Worm (Caenorhabditis elegans) whole organism, young adult: ENCODE results near the gene mig-10.

ENCODE experiments used
- B0336.3 ChIP-seq: fragments of 200-800 bp; sonication (Bioruptor generic); IDR thresholded peaks from 2 replicates; pipeline ENCODE4 v1.3.6; 2022; ENCODE audit warnings: missing genetic modification characterization, missing compliant biosample characterization
- F22D6.2 ChIP-seq: sonication (generic microtip); optimal IDR thresholded peaks from 2 replicates; lab custom pipeline; 2016; ENCODE audit warnings: mild to moderate bottlenecking, missing genetic modification characterization, missing compliant biosample characterization
- F33H1.4 ChIP-seq: fragments of 200-800 bp; sonication (Bioruptor generic); IDR thresholded peaks from 2 replicates; pipeline ENCODE4 v1.3.6; 2022; ENCODE audit warnings: missing genetic modification reagents, missing genetic modification characterization, missing compliant biosample characterization
- T26A5.8 ChIP-seq: sonication (generic microtip); optimal IDR thresholded peaks from 2 replicates; lab custom pipeline; 2016; ENCODE audit warnings: missing genetic modification characterization, missing compliant biosample characterization
- Y53G8AR.9 ChIP-seq: fragments of 200-800 bp; sonication (Bioruptor generic); conservative IDR thresholded peaks from 2 replicates; pipeline ENCODE4 v1.3.6; 2022; ENCODE audit warnings: missing genetic modification reagents, missing genetic modification characterization, missing compliant biosample characterization
- Y56A3A.18 ChIP-seq: fragments of 200-800 bp; sonication (Bioruptor generic); IDR thresholded peaks from 2 replicates; pipeline ENCODE4 v1.3.6; 2022; ENCODE audit warnings: missing genetic modification reagents, missing genetic modification characterization, missing compliant biosample characterization
- Y79H2A.3 ChIP-seq: fragments of 200-800 bp; sonication (Bioruptor generic); conservative IDR thresholded peaks from 2 replicates; pipeline ENCODE4 v1.3.6; 2022; ENCODE audit warnings: missing genetic modification reagents, missing genetic modification characterization, missing compliant biosample characterization
- Y95B8A.8 ChIP-seq: fragments of 200-800 bp; sonication (Bioruptor generic); IDR thresholded peaks from 2 replicates; pipeline ENCODE4 v1.3.6; 2022; ENCODE audit warnings: missing genetic modification reagents, missing genetic modification characterization, missing compliant biosample characterization
- atf-7 ChIP-seq: sonication (generic microtip); optimal IDR thresholded peaks from 2 replicates; lab custom pipeline; 2017; ENCODE audit warnings: mild to moderate bottlenecking, missing genetic modification characterization, missing compliant biosample characterization
- attf-5 ChIP-seq: fragments of 200-800 bp; sonication (Bioruptor generic); optimal IDR thresholded peaks from 2 replicates; lab custom pipeline; 2018; ENCODE audit warnings: mild to moderate bottlenecking, missing genetic modification characterization, missing compliant biosample characterization
- ccch-3 ChIP-seq: fragments of 200-800 bp; sonication (Bioruptor generic); optimal IDR thresholded peaks from 2 replicates; lab custom pipeline; 2018; ENCODE audit warnings: mild to moderate bottlenecking, missing genetic modification characterization, missing compliant biosample characterization
- cebp-1 ChIP-seq, 2 experiments: fragments of 200-800 bp in 1 of 2; sonication (Bioruptor generic) in 1 of 2; sonication (generic microtip) in 1 of 2; IDR thresholded peaks in 1 of 2; optimal IDR thresholded peaks in 1 of 2; 2 replicates each; pipeline versions ENCODE4 v1.3.6 to Lab custom; 2017 to 2022; ENCODE audit warnings: missing compliant biosample characterization in 2 of 2, missing genetic modification characterization in 2 of 2, mild to moderate bottlenecking in 1 of 2, missing genetic modification reagents in 1 of 2, moderate library complexity in 1 of 2
- ceh-40 ChIP-seq: fragments of 200-800 bp; sonication (Bioruptor generic); IDR thresholded peaks from 2 replicates; pipeline ENCODE4 v1.3.6; 2022; ENCODE audit warnings: missing genetic modification characterization, missing compliant biosample characterization
- dox-1 ChIP-seq: fragments of 200-800 bp; sonication (Bioruptor generic); IDR thresholded peaks from 2 replicates; pipeline ENCODE4 v1.3.6; 2022; ENCODE audit warnings: missing genetic modification reagents, missing genetic modification characterization, missing compliant biosample characterization
- dpff-1 ChIP-seq: sonication (generic microtip); optimal IDR thresholded peaks from 2 replicates; lab custom pipeline; 2017; ENCODE audit warnings: mild to moderate bottlenecking, missing genetic modification characterization, missing compliant biosample characterization
- egl-44 ChIP-seq: fragments of 200-800 bp; sonication (Bioruptor generic); IDR thresholded peaks from 2 replicates; pipeline ENCODE4 v1.3.6; 2022; ENCODE audit warnings: missing genetic modification reagents, missing genetic modification characterization, missing compliant biosample characterization
- gei-17 ChIP-seq: fragments of 200-800 bp; sonication (Bioruptor generic); optimal IDR thresholded peaks from 2 replicates; lab custom pipeline; 2018; ENCODE audit warnings: mild to moderate bottlenecking, missing genetic modification characterization, missing compliant biosample characterization
- him-1 ChIP-seq: sonication (generic microtip); optimal IDR thresholded peaks from 2 replicates; lab custom pipeline; 2016; ENCODE audit warnings: missing genotype, missing genetic modification reagents, missing genetic modification characterization, missing compliant biosample characterization
- hmg-1.2 ChIP-seq: fragments of 200-800 bp; sonication (Bioruptor generic); IDR thresholded peaks from 2 replicates; pipeline ENCODE4 v1.3.6; 2022; ENCODE audit warnings: missing genetic modification reagents, missing genetic modification characterization, missing compliant biosample characterization
- hrde-1 ChIP-seq: sonication (generic microtip); optimal IDR thresholded peaks from 2 replicates; lab custom pipeline; 2016; ENCODE audit warnings: missing genetic modification characterization, mild to moderate bottlenecking, missing compliant biosample characterization, moderate library complexity, missing genotype, missing genetic modification reagents, borderline replicate concordance
- lag-1 ChIP-seq: fragments of 200-800 bp; sonication (Bioruptor generic); IDR thresholded peaks from 2 replicates; pipeline ENCODE4 v1.3.6; 2022; ENCODE audit warnings: missing genetic modification reagents, missing genetic modification characterization, missing compliant biosample characterization
- let-607 ChIP-seq, 2 experiments: fragments of 200-800 bp in 1 of 2; sonication (Bioruptor generic) in 1 of 2; sonication (generic microtip) in 1 of 2; optimal IDR thresholded peaks; 2 replicates each; lab custom pipeline; 2016 to 2018; ENCODE audit warnings: mild to moderate bottlenecking in 2 of 2, missing compliant biosample characterization in 2 of 2, missing genetic modification characterization in 2 of 2, moderate library complexity in 2 of 2, missing genotype in 1 of 2
- lin-35 ChIP-seq, 3 experiments: fragments of 150-350 bp in 2 of 3; sonication (generic microtip) in 1 of 3; optimal IDR thresholded peaks; 2 replicates each; lab custom pipeline; 2014 to 2018; ENCODE audit warnings: missing biosample characterization in 3 of 3, missing genetic modification characterization in 3 of 3, missing genetic modification reagents in 3 of 3
- lin-54 ChIP-seq: fragments of 200-800 bp; sonication (Bioruptor generic); optimal IDR thresholded peaks from 2 replicates; lab custom pipeline; 2018; ENCODE audit warnings: mild to moderate bottlenecking, missing genetic modification characterization, missing compliant biosample characterization
- lsl-1 ChIP-seq: fragments of 200-800 bp; sonication (Bioruptor generic); optimal IDR thresholded peaks from 2 replicates; lab custom pipeline; 2018; ENCODE audit warnings: mild to moderate bottlenecking, missing genetic modification characterization, moderate library complexity, missing compliant biosample characterization
- madf-10 ChIP-seq: sonication (generic microtip); optimal IDR thresholded peaks from 2 replicates; lab custom pipeline; 2016; ENCODE audit warnings: mild to moderate bottlenecking, missing genetic modification characterization, missing compliant biosample characterization
- nfya-1 ChIP-seq: sonication (generic microtip); optimal IDR thresholded peaks from 2 replicates; lab custom pipeline; 2017; ENCODE audit warnings: antibody characterized with exemption, missing compliant biosample characterization, missing genetic modification characterization, borderline replicate concordance; ENCODE audit not compliant: insufficient read depth
- nhr-120 ChIP-seq: fragments of 200-800 bp; sonication (Bioruptor generic); IDR thresholded peaks from 2 replicates; pipeline ENCODE4 v1.3.6; 2022; ENCODE audit warnings: missing genetic modification characterization, missing compliant biosample characterization
- nhr-27 ChIP-seq: fragments of 200-800 bp; sonication (Bioruptor generic); optimal IDR thresholded peaks from 2 replicates; lab custom pipeline; 2018; ENCODE audit warnings: mild to moderate bottlenecking, missing genetic modification characterization, moderate library complexity, missing compliant biosample characterization
- nhr-80 ChIP-seq: sonication (generic microtip); optimal IDR thresholded peaks from 2 replicates; lab custom pipeline; 2016; ENCODE audit warnings: missing genetic modification characterization, missing compliant biosample characterization
- rcor-1 ChIP-seq: fragments of 200-800 bp; sonication (Bioruptor generic); IDR thresholded peaks from 2 replicates; pipeline ENCODE4 v1.3.6; 2022; ENCODE audit warnings: missing genetic modification reagents, missing genetic modification characterization, missing compliant biosample characterization
- rec-8 ChIP-seq, 2 experiments: sonication (generic microtip); optimal IDR thresholded peaks; 2 replicates each; lab custom pipeline; 2016; ENCODE audit warnings: mild to moderate bottlenecking in 2 of 2, missing genetic modification characterization in 2 of 2, missing genetic modification reagents in 2 of 2, missing genotype in 2 of 2, missing biosample characterization in 1 of 2, missing compliant biosample characterization in 1 of 2, moderate library complexity in 1 of 2
- snpc-4 ChIP-seq, 5 experiments: fragments of 150-350 bp in 1 of 5; sonication (generic microtip) in 4 of 5; optimal IDR thresholded peaks; 2 replicates each; lab custom pipeline; 2014 to 2018; ENCODE audit warnings: missing genetic modification characterization in 5 of 5, missing biosample characterization in 3 of 5, antibody characterized with exemption in 2 of 5, mild to moderate bottlenecking in 2 of 5, missing compliant biosample characterization in 2 of 5, missing genotype in 2 of 5, moderate library complexity in 2 of 5, missing genetic modification reagents in 1 of 5
- tbx-9 ChIP-seq: sonication (generic microtip); optimal IDR thresholded peaks from 2 replicates; lab custom pipeline; 2016; ENCODE audit warnings: borderline replicate concordance, missing genetic modification characterization, inconsistent platforms, missing compliant biosample characterization

mig-10 gene

ce11 chrIII:8325574-8326513 lies 46.9 kb downstream of the mig-10 start, which contains the start of gene ZC262.13:
TSS of gene ZC262.13 (plus strand) at chrIII:8326214.
- TF ChIP-seq Y56A3A.18 (GFP tag; lab: Robert Waterston, UW) (0 out of 2 replicates have a peak, but pooled peaks have one; percentile 43), let-607 (tag; optimal IDR thresholded peaks at IDR 0.05; lab: Kevin White, UChicago) (peak in 1 of 2 experiments; percentile 42), B0336.3 (GFP tag; lab: Robert Waterston, UW) (peak; percentile 34; the same call in 1 of the 2 replicates), snpc-4 (GFP tag; optimal IDR thresholded peaks at IDR 0.05; lab: Kevin White, UChicago) (no peak), snpc-4 (tag; optimal IDR thresholded peaks at IDR 0.05; lab: Kevin White, UChicago) (no peak), cebp-1 (GFP tag; IDR thresholded peaks at IDR 0.05; lab: Robert Waterston, UW) (peak; percentile 60; the same call in 1 of the 2 replicates), cebp-1 (tag; optimal IDR thresholded peaks at IDR 0.05; lab: Kevin White, UChicago) (peak; percentile 80), Y79H2A.3 (peak; percentile 30; the same call in 1 of the 2 replicates), nhr-80 (peak; percentile 73), atf-7 (tag; lab: Kevin White, UChicago) (peak; percentile 41), Y53G8AR.9 (0 out of 2 replicates have a peak, but pooled peaks have one; percentile 52), nhr-120 (no peak), F33H1.4 (no peak), ceh-40 (GFP tag; lab: Robert Waterston, UW) (no peak), madf-10 (tag; lab: Kevin White, UChicago) (peak; percentile 2), lin-54 (GFP tag; lab: Kevin White, UChicago) (peak; percentile 6), lin-35 (GFP tag; optimal IDR thresholded peaks at IDR 0.05; lab: Kevin White, UChicago) (peak in 1 of 3 experiments; percentile 11), hmg-1.2 (GFP tag; lab: Robert Waterston, UW) (0 out of 2 replicates have a peak, but pooled peaks have one; percentile 17), Y95B8A.8 (peak; percentile 79), nhr-27 (tag; lab: Kevin White, UChicago) (no peak), egl-44 (GFP tag; lab: Robert Waterston, UW) (0 out of 2 replicates have a peak, but pooled peaks have one; percentile 17), hrde-1 (no peak), dpff-1 (tag; lab: Kevin White, UChicago) (no peak), dox-1 (GFP tag; lab: Robert Waterston, UW) (peak; percentile 7; the same call in 1 of the 2 replicates), gei-17 (no peak), nfya-1 (tag; lab: Kevin White, UChicago) (no peak)

- TF ChIP-seq T26A5.8 (tag; lab: Kevin White, UChicago) (no peak), F22D6.2 (tag; lab: Kevin White, UChicago) (no peak), ccch-3 (GFP tag; lab: Kevin White, UChicago) (no peak), lag-1 (no peak), rcor-1 (GFP tag; lab: Robert Waterston, UW) (no peak)
These were observed 52.3 kb downstream of the mig-10 start, which contains the start of gene iglr-2 for ce11 chrIII:8331211-8331610. TSS of gene iglr-2 (minus strand) at chrIII:8331311.

DNA sequence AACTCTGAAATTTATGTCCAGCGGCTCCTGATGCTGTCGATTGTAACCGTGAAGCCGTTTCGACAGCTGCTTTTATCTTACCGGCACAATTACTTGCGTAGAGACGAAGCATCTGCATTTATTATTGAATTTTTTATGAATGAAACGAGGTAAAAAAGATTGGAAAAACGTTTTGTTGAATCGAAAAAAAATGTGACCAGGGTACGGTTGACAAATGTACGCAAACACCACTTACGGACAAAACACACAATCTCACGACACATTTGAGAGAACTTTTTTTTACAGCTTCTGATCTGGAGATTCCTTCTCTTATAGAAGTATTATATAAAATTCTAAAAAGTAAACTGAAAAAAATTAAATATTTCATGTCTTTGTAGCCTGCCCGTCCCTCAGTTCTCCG lies 52.9 kb downstream of the mig-10 start, which contains the start of the genes mrps-18A and ZC262.2:
Gene mrps-18A (minus strand): TSS at position 141 of the 400 bp plus-strand sequence.
Gene ZC262.2 (plus strand): TSS at position 284 of the 400 bp plus-strand sequence.
- TF ChIP-seq attf-5 (GFP tag; lab: Kevin White, UChicago) = peak; percentile 10
- no peak for TF ChIP-seq tbx-9 (tag; lab: Kevin White, UChicago)
- peak; percentile 4 for TF ChIP-seq him-1
- TF ChIP-seq lsl-1 (GFP tag; lab: Kevin White, UChicago) = peak; percentile 65
- TF ChIP-seq rec-8 (tag; optimal IDR thresholded peaks at IDR 0.05; lab: Kevin White, UChicago) = no peak
